Worm (Caenorhabditis elegans): Measurements from ENCODE around the gene gfat-2.
"Not testable (repeated sequence)": the region's sequence is repeated elsewhere in the genome, so short reads cannot be mapped to it uniquely, and the experiment has no call there.

gfat-2 gene

DNA sequence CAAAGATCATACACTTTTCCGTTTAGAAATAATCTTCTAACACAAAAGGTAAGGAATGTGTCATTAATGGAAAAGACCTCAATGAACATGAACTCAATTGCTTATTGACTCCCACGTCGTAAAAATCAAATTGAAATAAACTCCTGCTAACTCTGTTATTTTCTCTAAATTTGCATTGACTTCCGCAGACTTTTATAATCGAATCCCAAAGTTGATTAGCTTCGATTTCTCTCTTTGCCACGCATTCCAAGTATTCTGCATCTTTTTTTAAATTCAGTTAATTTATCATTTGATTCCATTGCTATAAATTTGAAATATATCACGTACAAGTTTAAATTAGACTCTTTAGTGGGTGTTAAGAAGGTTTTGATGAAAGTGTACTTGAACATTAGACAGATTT, 21.3 kb upstream of the gfat-2 start:
- peak in 1 of 2 experiments; percentile 29 for TF ChIP-seq lsy-2 (tag; optimal IDR thresholded peaks at IDR 0.05)
- peak; percentile 20 for TF ChIP-seq crh-2 (tag; optimal IDR thresholded peaks at IDR 0.05)
- peak; percentile 9 for TF ChIP-seq dmd-4 (tag; optimal IDR thresholded peaks at IDR 0.05)
- TF ChIP-seq peb-1 (tag; optimal IDR thresholded peaks at IDR 0.05), result no peak
- TF ChIP-seq egl-27 (tag; optimal IDR thresholded peaks at IDR 0.05), result no peak
- TF ChIP-seq nhr-21 (tag; optimal IDR thresholded peaks at IDR 0.05), result peak; percentile 46
- no peak for TF ChIP-seq elt-3 (tag; optimal IDR thresholded peaks at IDR 0.05)
- TF ChIP-seq sma-9 (GFP tag; optimal IDR thresholded peaks at IDR 0.05), result peak; percentile 29
- no peak for TF ChIP-seq sma-9 (tag; optimal IDR thresholded peaks at IDR 0.05)
- TF ChIP-seq F13H6.1 (tag; optimal IDR thresholded peaks at IDR 0.05), result no peak
- no peak for TF ChIP-seq snpc-4 (tag; optimal IDR thresholded peaks at IDR 0.05)

DNA sequence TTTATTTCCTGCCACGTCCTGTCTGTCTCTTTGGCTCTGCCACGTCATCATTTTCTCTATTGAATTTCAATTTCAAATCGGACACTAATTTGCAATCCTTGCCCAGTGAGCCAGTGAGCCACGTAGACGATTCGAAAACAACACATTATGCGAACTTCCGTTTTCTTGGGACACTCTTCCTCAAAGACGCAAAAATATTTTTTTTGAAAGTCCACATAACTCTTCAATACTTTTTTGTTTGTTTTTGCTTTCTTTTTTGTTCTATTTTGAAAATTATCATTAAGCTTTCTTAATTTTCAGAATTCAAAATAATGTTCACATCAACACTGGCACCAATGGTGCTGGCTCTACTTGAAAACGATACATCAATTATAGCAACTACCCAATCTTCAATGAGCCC, 15.8 kb upstream of the gfat-2 start, which contains the start of gene tag-89:
Gene tag-89 (plus strand): TSS at position 301 of the 400 bp plus-strand sequence.
- TF ChIP-seq nhr-6 (tag; optimal IDR thresholded peaks at IDR 0.05) (no peak), ZK546.5 (tag; optimal IDR thresholded peaks at IDR 0.05) (no peak), nhr-11 (tag; optimal IDR thresholded peaks at IDR 0.05) (no peak)

DNA sequence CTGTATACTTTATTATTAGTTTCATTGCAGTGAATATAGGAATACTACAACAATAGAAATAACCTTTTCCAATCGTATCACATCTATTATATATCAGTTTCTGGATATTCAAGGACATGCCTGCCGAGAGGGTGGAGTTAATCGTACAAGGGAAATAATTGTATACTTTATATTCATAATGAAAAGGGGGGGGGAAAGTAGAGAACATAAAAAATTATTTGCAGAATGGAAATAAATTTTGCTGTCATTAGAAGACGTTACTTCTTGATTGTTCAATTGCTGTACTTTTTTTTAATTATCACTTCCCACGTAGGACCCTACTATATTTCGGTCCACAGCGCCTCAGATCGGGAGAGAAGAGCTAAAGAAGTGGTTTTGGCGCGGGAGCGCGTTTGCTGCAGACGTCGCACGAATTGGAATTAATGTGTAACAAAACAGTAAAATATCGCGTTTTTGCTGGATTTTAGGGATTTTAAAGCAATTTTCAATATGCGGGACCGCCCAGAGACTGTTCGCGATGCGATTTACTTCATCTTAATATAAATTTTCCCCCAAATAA, 11.7 kb upstream of the gfat-2 start, which contains the start of gene dsl-6:
Gene dsl-6 (minus strand): TSS at position 51 of the 559 bp plus-strand sequence.
- not testable (repeated sequence) for TF ChIP-seq gmeb-1, nhr-10, C34F6.9 (tag; optimal IDR thresholded peaks at IDR 0.05)

DNA sequence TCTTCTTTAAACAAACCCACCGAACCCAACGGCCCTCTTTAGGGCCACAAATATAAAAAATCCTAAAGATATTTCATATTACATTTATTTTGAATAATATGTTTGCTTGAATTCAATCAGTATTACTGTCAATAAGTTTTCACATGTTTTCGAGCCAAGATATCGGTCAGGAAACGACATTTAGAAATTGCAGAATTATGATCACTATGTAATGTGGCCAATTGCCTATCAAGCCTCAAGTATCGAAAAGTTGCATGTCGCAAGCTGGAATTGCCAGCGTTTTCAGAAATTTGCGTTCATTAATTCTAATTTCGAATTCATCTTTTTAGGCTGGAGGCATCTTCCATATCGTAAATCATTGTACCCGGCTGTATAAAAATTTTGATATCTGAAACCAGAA, 8.5 kb upstream of the gfat-2 start:
- TF ChIP-seq nhr-10 (tag; optimal IDR thresholded peaks at IDR 0.05) (no peak), Y55F3AM.14 (GFP tag; optimal IDR thresholded peaks at IDR 0.05) (no peak), skn-1 (tag; optimal IDR thresholded peaks at IDR 0.05) (no peak), ceh-82 (tag; optimal IDR thresholded peaks at IDR 0.05) (no peak), lin-39 (tag; optimal IDR thresholded peaks at IDR 0.05) (no peak), ztf-1 (GFP tag; conservative IDR thresholded peaks at IDR 0.05) (no peak), F13H6.1 (tag; optimal IDR thresholded peaks at IDR 0.05) (no peak), blmp-1 (tag; optimal IDR thresholded peaks at IDR 0.05; ENCODE audit: insufficient read depth) (no peak), nhr-6 (tag; optimal IDR thresholded peaks at IDR 0.05) (no peak), dmd-4 (tag; optimal IDR thresholded peaks at IDR 0.05) (no peak), sem-4 (tag; optimal IDR thresholded peaks at IDR 0.05) (no peak)

DNA sequence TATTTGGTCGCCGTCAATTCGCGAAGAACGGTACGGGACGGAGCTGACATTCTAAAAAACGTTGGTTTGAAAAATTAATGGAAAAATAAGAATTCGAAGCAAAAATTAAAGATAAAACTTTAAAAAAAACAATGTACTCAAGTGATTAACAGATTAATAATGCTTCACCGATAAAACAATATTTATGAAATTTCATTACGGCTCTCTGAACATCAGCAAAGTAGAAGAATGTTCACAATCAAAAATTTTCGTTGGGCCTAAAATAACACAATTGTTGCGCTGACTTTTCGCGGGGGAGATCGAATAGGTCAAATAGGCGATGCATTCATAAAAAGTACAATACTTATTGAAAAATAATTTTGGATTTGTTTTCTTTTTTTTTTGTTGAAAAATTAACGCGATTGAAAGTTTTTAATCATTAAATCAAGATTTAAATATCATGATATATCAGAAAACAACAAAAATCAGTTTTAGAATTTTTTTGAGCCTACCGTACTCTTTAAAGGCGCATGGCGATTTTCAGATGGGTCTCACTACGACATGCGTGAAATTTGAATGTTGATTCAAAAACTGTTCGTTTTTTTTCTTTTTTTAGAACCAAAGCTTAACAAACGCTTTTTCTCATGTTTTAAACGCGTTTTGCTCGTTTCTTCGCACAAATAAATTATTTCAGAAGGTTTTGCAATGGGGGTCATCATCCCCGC, 6.6 kb upstream of the gfat-2 start, which contains the start of the genes memi-3 and cyp-31A2:
Gene memi-3 (minus strand): TSS at position 51 of the 704 bp plus-strand sequence.
Gene cyp-31A2 (plus strand): TSS at position 674 of the 704 bp plus-strand sequence.
- no peak for TF ChIP-seq nhr-10 (tag; optimal IDR thresholded peaks at IDR 0.05)
- TF ChIP-seq nhr-237 (tag; optimal IDR thresholded peaks at IDR 0.05), result no peak
- no peak for TF ChIP-seq blmp-1 (tag; optimal IDR thresholded peaks at IDR 0.05; ENCODE audit: insufficient read depth)
- no peak for TF ChIP-seq gmeb-1 (tag; optimal IDR thresholded peaks at IDR 0.05)
- TF ChIP-seq nhr-12 (tag; optimal IDR thresholded peaks at IDR 0.05), result no peak
- no peak for TF ChIP-seq F13H6.1 (tag; optimal IDR thresholded peaks at IDR 0.05)
- TF ChIP-seq crh-2 (tag; optimal IDR thresholded peaks at IDR 0.05), result no peak
- no peak for TF ChIP-seq ztf-4 (tag; optimal IDR thresholded peaks at IDR 0.05)
- TF ChIP-seq ama-1 (optimal IDR thresholded peaks at IDR 0.05), result no peak
- TF ChIP-seq ztf-1 (GFP tag; conservative IDR thresholded peaks at IDR 0.05), result no peak
- no peak for TF ChIP-seq elt-3 (tag; optimal IDR thresholded peaks at IDR 0.05)
- no peak for TF ChIP-seq nhr-77 (tag; optimal IDR thresholded peaks at IDR 0.05)
- TF ChIP-seq alr-1 (tag; optimal IDR thresholded peaks at IDR 0.05), result no peak

Data from whole organism, L2 larva.